Fruit fly (Drosophila melanogaster) whole organism, embryonic: Measurements from ENCODE around the gene Fmr1.
A peak's percentile ranks its signal among the peaks of the same experiment; 100 is the strongest.

ENCODE experiments used
- Asciz ChIP-seq: fragments of 200-800 bp; sonication (Bioruptor generic); optimal IDR thresholded peaks from 2 replicates; lab custom pipeline; 2017; ENCODE audit warnings: missing biosample characterization, mild to moderate bottlenecking, missing genetic modification characterization, missing genetic modification reagents
- B-H2 ChIP-seq: fragments of 200-800 bp; sonication (Bioruptor generic); optimal IDR thresholded peaks from 2 replicates; lab custom pipeline; 2018; ENCODE audit warnings: missing biosample characterization, mild to moderate bottlenecking, missing genetic modification characterization
- CG10274 ChIP-seq: fragments of 200-800 bp; sonication (Bioruptor generic); optimal IDR thresholded peaks from 3 replicates; lab custom pipeline; 2017; ENCODE audit warnings: missing biosample characterization, mild to moderate bottlenecking, missing genetic modification characterization
- CG10654 ChIP-seq: fragments of 200-800 bp; sonication (Bioruptor generic); optimal IDR thresholded peaks from 2 replicates; lab custom pipeline; 2016; ENCODE audit warnings: missing biosample characterization, missing genetic modification characterization
- CG12104 ChIP-seq: fragments of 200-800 bp; sonication (Bioruptor generic); optimal IDR thresholded peaks from 3 replicates; lab custom pipeline; 2016; ENCODE audit warnings: missing biosample characterization, missing genetic modification characterization
- CG12391 ChIP-seq: fragments of 200-800 bp; sonication (Bioruptor generic); optimal IDR thresholded peaks from 3 replicates; lab custom pipeline; 2018; ENCODE audit warnings: missing biosample characterization, mild to moderate bottlenecking, missing genetic modification characterization, moderate library complexity
- CG12942 ChIP-seq: fragments of 200-800 bp; sonication (Bioruptor generic); optimal IDR thresholded peaks from 3 replicates; lab custom pipeline; 2016; ENCODE audit warnings: missing biosample characterization, missing genetic modification characterization
- CG14014 ChIP-seq: fragments of 200-800 bp; sonication (Bioruptor generic); IDR thresholded peaks from 2 replicates; pipeline ENCODE4 v1.3.6; 2022; ENCODE audit warnings: missing biosample characterization, missing genetic modification characterization
- CG14667 ChIP-seq: fragments of 200-800 bp; sonication (Bioruptor generic); IDR thresholded peaks from 2 replicates; pipeline ENCODE4 v1.3.6; 2022; ENCODE audit warnings: missing biosample characterization, missing genetic modification characterization
- CG15514 ChIP-seq: fragments of 200-800 bp; sonication (Bioruptor generic); optimal IDR thresholded peaks from 3 replicates; lab custom pipeline; 2017; ENCODE audit warnings: missing biosample characterization, missing genetic modification characterization, mild to moderate bottlenecking, moderate library complexity, missing genetic modification reagents
- CG1647 ChIP-seq: fragments of 200-800 bp; sonication (Bioruptor generic); optimal IDR thresholded peaks from 3 replicates; lab custom pipeline; 2016; ENCODE audit warnings: missing biosample characterization, missing genetic modification characterization
- CG17186 ChIP-seq: fragments of 200-800 bp; sonication (Bioruptor generic); optimal IDR thresholded peaks from 3 replicates; lab custom pipeline; 2017; ENCODE audit warnings: missing biosample characterization, missing genetic modification reagents, missing genetic modification characterization
- CG18262 ChIP-seq: fragments of 200-800 bp; optimal IDR thresholded peaks from 3 replicates; lab custom pipeline; 2019; ENCODE audit warnings: missing biosample characterization, mild to moderate bottlenecking, missing genetic modification characterization, moderate library complexity
- CG2678 ChIP-seq: fragments of 200-800 bp; sonication (Bioruptor generic); optimal IDR thresholded peaks from 3 replicates; lab custom pipeline; 2019; ENCODE audit warnings: missing biosample characterization, mild to moderate bottlenecking, missing genetic modification characterization, moderate library complexity
- CG34422 ChIP-seq: fragments of 200-800 bp; sonication (Bioruptor generic); IDR thresholded peaks from 3 replicates; pipeline ENCODE4 v1.3.6; 2022; ENCODE audit warnings: missing biosample characterization, missing genetic modification characterization
- CG3995 ChIP-seq: fragments of 200-800 bp; sonication (Bioruptor generic); optimal IDR thresholded peaks from 3 replicates; lab custom pipeline; 2016; ENCODE audit warnings: missing biosample characterization, missing genetic modification characterization
- CG4282 ChIP-seq: fragments of 200-800 bp; sonication (Bioruptor generic); optimal IDR thresholded peaks from 2 replicates; lab custom pipeline; 2016; ENCODE audit warnings: missing biosample characterization, missing genetic modification characterization
- CG43689 ChIP-seq: fragments of 200-800 bp; sonication (Bioruptor generic); IDR thresholded peaks from 2 replicates; pipeline ENCODE4 v1.3.6; 2022; ENCODE audit warnings: missing biosample characterization, missing genetic modification characterization
- CG7271 ChIP-seq: fragments of 200-800 bp; sonication (Bioruptor generic); optimal IDR thresholded peaks from 2 replicates; lab custom pipeline; 2018; ENCODE audit warnings: missing biosample characterization, mild to moderate bottlenecking, missing genetic modification characterization, moderate library complexity
- CG7786 ChIP-seq: fragments of 200-800 bp; sonication (Bioruptor generic); optimal IDR thresholded peaks from 2 replicates; lab custom pipeline; 2016; ENCODE audit warnings: missing biosample characterization, missing genetic modification characterization
- Camta ChIP-seq: fragments of 200-800 bp; sonication (Bioruptor generic); optimal IDR thresholded peaks from 2 replicates; lab custom pipeline; 2016; ENCODE audit warnings: missing biosample characterization, missing genetic modification characterization
- D19B ChIP-seq: fragments of 200-800 bp; sonication (Bioruptor generic); optimal IDR thresholded peaks from 2 replicates; lab custom pipeline; 2017; ENCODE audit warnings: missing biosample characterization, mild to moderate bottlenecking, missing genetic modification characterization
- Dek ChIP-seq: fragments of 200-800 bp; sonication (Bioruptor generic); optimal IDR thresholded peaks from 3 replicates; lab custom pipeline; 2019; ENCODE audit warnings: missing biosample characterization, mild to moderate bottlenecking, missing genetic modification characterization, moderate library complexity
- Drgx ChIP-seq: fragments of 200-800 bp; sonication (Bioruptor generic); IDR thresholded peaks from 2 replicates; pipeline ENCODE4 v1.3.6; 2022; ENCODE audit warnings: missing biosample characterization, missing genetic modification characterization
- E2f2 ChIP-seq: fragments of 200-800 bp; sonication (Bioruptor generic); IDR thresholded peaks from 2 replicates; pipeline ENCODE4 v1.3.6; 2022; ENCODE audit warnings: missing biosample characterization, missing genetic modification characterization
- Fer2 ChIP-seq: fragments of 200-800 bp; sonication (Bioruptor generic); optimal IDR thresholded peaks from 2 replicates; lab custom pipeline; 2018; ENCODE audit warnings: missing biosample characterization, mild to moderate bottlenecking, missing genetic modification characterization, moderate library complexity
- Hr39 ChIP-seq: fragments of >200 bp; optimal IDR thresholded peaks from 2 replicates; lab custom pipeline; 2017
- MTF-1 ChIP-seq: fragments of 200-800 bp; sonication (Bioruptor generic); optimal IDR thresholded peaks from 2 replicates; lab custom pipeline; 2018; ENCODE audit warnings: missing biosample characterization, mild to moderate bottlenecking, missing genetic modification characterization, borderline replicate concordance
- Med ChIP-seq: fragments of 200-800 bp; sonication (Bioruptor generic); peaks from one replicate; lab custom pipeline; 2016; ENCODE audit warnings: missing biosample characterization, missing genetic modification characterization, mild to moderate bottlenecking, inconsistent platforms, moderate library complexity
- NfI ChIP-seq: fragments of 200-800 bp; sonication (Bioruptor generic); optimal IDR thresholded peaks from 3 replicates; lab custom pipeline; 2018; ENCODE audit warnings: missing biosample characterization, mild to moderate bottlenecking, missing genetic modification characterization, moderate library complexity
- PHDP ChIP-seq: fragments of 200-800 bp; sonication (Bioruptor generic); optimal IDR thresholded peaks from 3 replicates; lab custom pipeline; 2018; ENCODE audit warnings: missing biosample characterization, mild to moderate bottlenecking, missing genetic modification characterization, moderate library complexity
- Ssrp ChIP-seq: fragments of 200-800 bp; sonication (Bioruptor generic); optimal IDR thresholded peaks from 2 replicates; lab custom pipeline; 2018; ENCODE audit warnings: missing biosample characterization, mild to moderate bottlenecking, missing genetic modification characterization, moderate library complexity
- Xbp1 ChIP-seq: fragments of 200-800 bp; sonication (Bioruptor generic); optimal IDR thresholded peaks from 3 replicates; lab custom pipeline; 2016; ENCODE audit warnings: missing biosample characterization, mild to moderate bottlenecking, missing genetic modification characterization
- ato ChIP-seq: fragments of 200-800 bp; sonication (Bioruptor generic); IDR thresholded peaks from 2 replicates; pipeline ENCODE4 v1.3.6; 2022; ENCODE audit warnings: missing biosample characterization, missing genetic modification characterization; ENCODE audit not compliant: partially characterized antibody
- da ChIP-seq: fragments of 200-800 bp; sonication (Bioruptor generic); optimal IDR thresholded peaks from 2 replicates; lab custom pipeline; 2016; ENCODE audit warnings: missing biosample characterization, missing genetic modification characterization
- danr ChIP-seq: fragments of 200-800 bp; sonication (Bioruptor generic); IDR thresholded peaks from 2 replicates; pipeline ENCODE4 v1.3.6; 2022; ENCODE audit warnings: missing biosample characterization, missing genetic modification characterization
- ems ChIP-seq: fragments of 200-800 bp; sonication (Bioruptor generic); optimal IDR thresholded peaks from 3 replicates; lab custom pipeline; 2016; ENCODE audit warnings: missing biosample characterization, missing genetic modification characterization
- kah ChIP-seq: fragments of 200-800 bp; sonication (Bioruptor generic); optimal IDR thresholded peaks from 2 replicates; lab custom pipeline; 2018; ENCODE audit warnings: missing biosample characterization, mild to moderate bottlenecking, missing genetic modification characterization
- lbe ChIP-seq: fragments of 200-800 bp; sonication (Bioruptor generic); optimal IDR thresholded peaks from 2 replicates; lab custom pipeline; 2016; ENCODE audit warnings: missing biosample characterization, mild to moderate bottlenecking, missing genetic modification characterization
- otp ChIP-seq: fragments of 200-800 bp; sonication (Bioruptor generic); IDR thresholded peaks from 3 replicates; pipeline ENCODE4, ENCODE4 v1.3.6; 2022; ENCODE audit warnings: missing biosample characterization, missing genetic modification characterization
- phol ChIP-seq: fragments of 200-800 bp; sonication (Bioruptor generic); optimal IDR thresholded peaks from 3 replicates; lab custom pipeline; 2018; ENCODE audit warnings: missing biosample characterization, mild to moderate bottlenecking, missing genetic modification characterization, moderate library complexity
- prd ChIP-seq, 3 experiments: fragments of >200 bp in 2 of 3; fragments of 200-800 bp in 1 of 3; sonication (Bioruptor generic) in 1 of 3; optimal IDR thresholded peaks in 2 of 3; IDR thresholded peaks in 1 of 3; 2 replicates in 2 of 3; 3 replicates in 1 of 3; pipeline versions ENCODE4 v1.3.6 to Lab custom; 2017 to 2022; ENCODE audit warnings: missing biosample characterization in 1 of 3, missing genetic modification characterization in 1 of 3
- run ChIP-seq: fragments of 200-800 bp; sonication (Bioruptor generic); optimal IDR thresholded peaks from 3 replicates; lab custom pipeline; 2018; ENCODE audit warnings: missing biosample characterization, mild to moderate bottlenecking, missing genetic modification characterization
- sob ChIP-seq: fragments of 200-800 bp; sonication (Bioruptor generic); IDR thresholded peaks from 2 replicates; pipeline ENCODE4 v1.3.6; 2022; ENCODE audit warnings: missing biosample characterization, missing genetic modification characterization
- sqz ChIP-seq: fragments of 200-800 bp; sonication (Bioruptor generic); optimal IDR thresholded peaks from 3 replicates; lab custom pipeline; 2018; ENCODE audit warnings: missing biosample characterization, mild to moderate bottlenecking, missing genetic modification characterization
- stwl ChIP-seq: fragments of 200-800 bp; sonication (Bioruptor generic); optimal IDR thresholded peaks from 3 replicates; lab custom pipeline; 2018; ENCODE audit warnings: missing biosample characterization, mild to moderate bottlenecking, missing genetic modification characterization, moderate library complexity
- tgo ChIP-seq: fragments of 200-800 bp; sonication (Bioruptor generic); IDR thresholded peaks from 3 replicates; pipeline ENCODE4 v1.3.6; 2022; ENCODE audit warnings: missing biosample characterization, missing genetic modification characterization
- trh ChIP-seq: fragments of 200-800 bp; sonication (Bioruptor generic); optimal IDR thresholded peaks from 2 replicates; lab custom pipeline; 2016; ENCODE audit warnings: missing biosample characterization, missing genetic modification characterization
- unc-4 ChIP-seq: fragments of 200-800 bp; sonication (Bioruptor generic); IDR thresholded peaks from 2 replicates; pipeline ENCODE4 v1.3.6; 2022; ENCODE audit warnings: missing biosample characterization, missing genetic modification characterization; ENCODE audit not compliant: partially characterized antibody

Fmr1 gene

DNA sequence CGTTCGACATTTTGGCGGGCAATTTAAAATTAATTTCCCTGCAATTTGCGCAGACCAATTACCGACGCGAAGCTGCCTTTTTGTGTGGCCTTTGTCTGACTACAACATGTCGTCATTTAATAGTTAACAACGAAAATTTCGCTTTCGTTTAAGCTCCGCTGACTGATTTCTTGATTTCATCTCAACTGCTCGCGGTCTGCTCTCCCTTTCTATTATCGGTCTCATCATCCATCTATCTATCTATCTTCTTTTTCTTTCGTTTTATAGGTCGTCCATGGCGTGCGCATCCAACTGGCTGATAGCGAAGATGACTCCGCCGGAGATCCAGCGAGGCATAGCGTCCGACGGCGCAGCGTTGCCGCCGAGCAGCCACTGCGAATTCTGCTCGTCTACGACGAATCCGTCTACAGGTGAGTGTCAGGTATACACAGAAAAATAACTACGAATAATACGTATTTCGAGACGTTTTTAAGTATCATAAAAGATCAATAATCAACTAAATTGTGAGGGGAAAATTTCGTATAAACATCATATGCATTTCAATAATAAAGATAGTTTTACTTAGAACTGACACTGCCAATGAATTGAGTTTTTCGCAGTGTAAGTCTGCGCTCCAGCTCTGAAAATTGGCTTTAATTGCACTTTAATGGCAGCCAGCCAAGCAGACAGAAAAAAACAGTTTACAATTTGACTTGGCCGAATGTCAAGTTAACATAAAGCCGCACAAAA is 44.2 kb upstream of the Fmr1 start (continued):
- TF ChIP-seq ems (no peak), CG2678 (no peak), unc-4 (no peak), D19B (GFP tag; lab: Kevin White, UChicago) (no peak), CG12104 (no peak), CG10654 (no peak), E2f2 (GFP tag; lab: Robert Waterston, UW) (0 out of 2 replicates have a peak, but pooled peaks have one; percentile 14), Ssrp (tag; lab: Kevin White, UChicago) (no peak), tgo (GFP tag; lab: Robert Waterston, UW) (peak; percentile 38; the same call in 2 of the 3 replicates), PHDP (peak; percentile 13), B-H2 (GFP tag; lab: Kevin White, UChicago) (no peak), CG43689 (GFP tag; lab: Robert Waterston, UW) (0 out of 2 replicates have a peak, but pooled peaks have one; percentile 23), Asciz (GFP tag; lab: Kevin White, UChicago) (peak; percentile 9), CG15514 (peak; percentile 17), Dek (no peak), sob (GFP tag; lab: Robert Waterston, UW) (peak; percentile 48; the same call in 1 of the 2 replicates), CG14014 (peak; percentile 49; the same call in 1 of the 2 replicates), danr (GFP tag; lab: Robert Waterston, UW) (no peak), CG10274 (no peak), CG7271 (no peak), CG34422 (0 out of 3 replicates have a peak, but pooled peaks have one; percentile 24), Xbp1 (peak; percentile 52), Camta (GFP tag; lab: Kevin White, UChicago) (peak; percentile 5), lbe (GFP tag; lab: Kevin White, UChicago) (no peak), Fer2 (no peak), prd (optimal IDR thresholded peaks at IDR 0.05; lab: Kevin White, UChicago) (no peak), prd (GFP tag; IDR thresholded peaks at IDR 0.05; lab: Robert Waterston, UW) (peak; percentile 67), otp (GFP tag; lab: Robert Waterston, UW) (0 out of 3 replicates have a peak, but pooled peaks have one; percentile 10), CG12942 (no peak), Hr39 (no peak), run (tag; lab: Kevin White, UChicago) (peak; percentile 26), MTF-1 (GFP tag; lab: Kevin White, UChicago) (no peak), CG3995 (no peak), CG7786 (GFP tag; lab: Kevin White, UChicago) (peak; percentile 0), phol (tag; lab: Kevin White, UChicago) (peak; percentile 34), CG18262 (no peak), kah (GFP tag; lab: Kevin White, UChicago) (no peak), CG4282 (GFP tag; lab: Kevin White, UChicago) (no peak), CG1647 (no peak), da (GFP tag; lab: Kevin White, UChicago) (no peak), trh (GFP tag; lab: Kevin White, UChicago) (no peak), NfI (GFP tag; lab: Kevin White, UChicago) (no peak), sqz (GFP tag; lab: Kevin White, UChicago) (no peak), stwl (tag; lab: Kevin White, UChicago) (no peak), Drgx (peak; percentile 83), CG17186 (no peak), Med (GFP tag; lab: Kevin White, UChicago) (peak; percentile 53), ato (GFP tag; lab: Robert Waterston, UW) (no peak), CG12391 (tag; lab: Kevin White, UChicago) (peak; percentile 41), CG14667 (peak; percentile 49; the same call in 1 of the 2 replicates)
